Fruit fly (Drosophila melanogaster) whole organism, embryonic: ENCODE measurements around the gene CG15473.

Source experiments
- CG11456 ChIP-seq: fragments of 200-800 bp; sonication (Bioruptor generic); IDR thresholded peaks from 3 replicates; pipeline ENCODE4 v1.3.6; 2022; ENCODE audit warnings: missing biosample characterization, missing genetic modification characterization
- CG11560 ChIP-seq: fragments of 200-800 bp; sonication (Bioruptor generic); IDR thresholded peaks from 3 replicates; pipeline ENCODE4 v1.3.6; 2022; ENCODE audit warnings: missing biosample characterization, missing genetic modification characterization
- CG11695 ChIP-seq: fragments of 200-800 bp; sonication (Bioruptor generic); IDR thresholded peaks from 3 replicates; pipeline ENCODE4 v1.3.6; 2022; ENCODE audit warnings: missing biosample characterization, missing genetic modification characterization
- CG12659 ChIP-seq: fragments of 200-800 bp; sonication (Bioruptor generic); optimal IDR thresholded peaks from 3 replicates; lab custom pipeline; 2017; ENCODE audit warnings: mild to moderate bottlenecking, missing biosample characterization, missing genetic modification reagents, missing genetic modification characterization
- CG12769 ChIP-seq: fragments of 200-800 bp; sonication (Bioruptor generic); optimal IDR thresholded peaks from 2 replicates; lab custom pipeline; 2019; ENCODE audit warnings: missing biosample characterization, mild to moderate bottlenecking, missing genetic modification characterization, moderate library complexity
- CG13424 ChIP-seq: fragments of 200-800 bp; sonication (Bioruptor generic); optimal IDR thresholded peaks from 2 replicates; lab custom pipeline; 2019; ENCODE audit warnings: missing biosample characterization, mild to moderate bottlenecking, missing genetic modification characterization, moderate library complexity
- CG13894 ChIP-seq: fragments of 200-800 bp; sonication (Bioruptor generic); optimal IDR thresholded peaks from 3 replicates; lab custom pipeline; 2018; ENCODE audit warnings: missing biosample characterization, mild to moderate bottlenecking, missing genetic modification characterization, moderate library complexity
- CG16863 ChIP-seq: fragments of 200-800 bp; sonication (Bioruptor generic); optimal IDR thresholded peaks from 3 replicates; lab custom pipeline; 2016; ENCODE audit warnings: missing biosample characterization, missing genetic modification characterization
- CG2120 ChIP-seq: fragments of 200-800 bp; sonication (Bioruptor generic); optimal IDR thresholded peaks from 3 replicates; lab custom pipeline; 2016; ENCODE audit warnings: missing biosample characterization, missing genetic modification characterization
- CG2202 ChIP-seq: fragments of 200-800 bp; sonication (Bioruptor generic); optimal IDR thresholded peaks from 2 replicates; lab custom pipeline; 2018; ENCODE audit warnings: missing biosample characterization, mild to moderate bottlenecking, missing genetic modification characterization
- CG2712 ChIP-seq: fragments of 200-800 bp; optimal IDR thresholded peaks from 3 replicates; lab custom pipeline; 2019; ENCODE audit warnings: missing biosample characterization, mild to moderate bottlenecking, missing genetic modification characterization, moderate library complexity
- CG30020 ChIP-seq: fragments of 200-800 bp; optimal IDR thresholded peaks from 2 replicates; lab custom pipeline; 2019; ENCODE audit warnings: missing biosample characterization, mild to moderate bottlenecking, missing genetic modification characterization, moderate library complexity
- CG32767 ChIP-seq: fragments of 200-800 bp; sonication (Bioruptor generic); IDR thresholded peaks from 2 replicates; pipeline ENCODE4 v1.3.6; 2022; ENCODE audit warnings: missing biosample characterization, missing genetic modification characterization
- CG32772 ChIP-seq: fragments of 200-800 bp; sonication (Bioruptor generic); IDR thresholded peaks from 2 replicates; pipeline ENCODE4 v1.3.6; 2022; ENCODE audit warnings: missing biosample characterization, missing genetic modification characterization
- CG3847 ChIP-seq: fragments of 200-800 bp; sonication (Bioruptor generic); IDR thresholded peaks from 2 replicates; pipeline ENCODE4 v1.3.6; 2022; ENCODE audit warnings: missing biosample characterization, missing genetic modification characterization
- CG6683 ChIP-seq: fragments of 200-800 bp; sonication (Bioruptor generic); optimal IDR thresholded peaks from 2 replicates; lab custom pipeline; 2017; ENCODE audit warnings: missing biosample characterization, mild to moderate bottlenecking, missing genetic modification characterization, missing genetic modification reagents
- CG7928 ChIP-seq: fragments of 200-800 bp; sonication (Bioruptor generic); optimal IDR thresholded peaks from 2 replicates; lab custom pipeline; 2017; ENCODE audit warnings: missing biosample characterization, mild to moderate bottlenecking, missing genetic modification characterization
- CG8281 ChIP-seq: fragments of 200-800 bp; sonication (Bioruptor generic); optimal IDR thresholded peaks from 2 replicates; lab custom pipeline; 2018; ENCODE audit warnings: missing biosample characterization, mild to moderate bottlenecking, missing genetic modification characterization, moderate library complexity
- CG8290 ChIP-seq, 3 experiments: fragments of 200-800 bp; sonication (Bioruptor generic); optimal IDR thresholded peaks; 2 replicates each; lab custom pipeline; 2016 to 2019; ENCODE audit warnings: missing biosample characterization in 3 of 3, missing genetic modification characterization in 3 of 3, mild to moderate bottlenecking in 2 of 3, moderate library complexity in 1 of 3
- CG8924 ChIP-seq: fragments of 200-800 bp; optimal IDR thresholded peaks from 3 replicates; lab custom pipeline; 2019; ENCODE audit warnings: missing biosample characterization, mild to moderate bottlenecking, missing genetic modification characterization, moderate library complexity
- Dll ChIP-seq: fragments of 200-800 bp; sonication (Bioruptor generic); IDR thresholded peaks from 4 replicates; pipeline ENCODE4 v1.3.6; 2022; ENCODE audit warnings: missing biosample characterization, missing genetic modification characterization; ENCODE audit not compliant: partially characterized antibody
- E2f2 ChIP-seq: fragments of 200-800 bp; sonication (Bioruptor generic); IDR thresholded peaks from 2 replicates; pipeline ENCODE4 v1.3.6; 2022; ENCODE audit warnings: missing biosample characterization, missing genetic modification characterization
- H15 ChIP-seq: fragments of 200-800 bp; sonication (Bioruptor generic); IDR thresholded peaks from 3 replicates; pipeline ENCODE4 v1.3.6; 2022; ENCODE audit warnings: missing biosample characterization, missing genetic modification characterization
- HLH4C ChIP-seq: fragments of 200-800 bp; sonication (Bioruptor generic); IDR thresholded peaks from 3 replicates; pipeline ENCODE4 v1.3.6; 2022; ENCODE audit warnings: missing biosample characterization, missing genetic modification characterization; ENCODE audit not compliant: partially characterized antibody
- Hr39 ChIP-seq: fragments of >200 bp; optimal IDR thresholded peaks from 2 replicates; lab custom pipeline; 2017
- Jarid2 ChIP-seq: fragments of 200-800 bp; sonication (Bioruptor generic); optimal IDR thresholded peaks from 3 replicates; lab custom pipeline; 2017; ENCODE audit warnings: mild to moderate bottlenecking, missing biosample characterization, missing genetic modification reagents, missing genetic modification characterization
- NK7.1 ChIP-seq: fragments of 200-800 bp; sonication (Bioruptor generic); optimal IDR thresholded peaks from 3 replicates; lab custom pipeline; 2016; ENCODE audit warnings: missing biosample characterization, missing genetic modification characterization
- NfI ChIP-seq: fragments of 200-800 bp; sonication (Bioruptor generic); optimal IDR thresholded peaks from 3 replicates; lab custom pipeline; 2018; ENCODE audit warnings: missing biosample characterization, mild to moderate bottlenecking, missing genetic modification characterization, moderate library complexity
- Rfx ChIP-seq: fragments of 200-800 bp; sonication (Bioruptor generic); IDR thresholded peaks from 2 replicates; pipeline ENCODE4 v1.3.6; 2022; ENCODE audit warnings: missing biosample characterization, missing genetic modification characterization
- Scr ChIP-seq: fragments of 200-800 bp; sonication (Bioruptor generic); IDR thresholded peaks from 2 replicates; pipeline ENCODE4 v1.3.6; 2022; ENCODE audit warnings: missing biosample characterization, missing genetic modification characterization; ENCODE audit not compliant: partially characterized antibody
- Spps ChIP-seq: fragments of 200-800 bp; sonication (Bioruptor generic); optimal IDR thresholded peaks from 2 replicates; lab custom pipeline; 2018; ENCODE audit warnings: missing biosample characterization, mild to moderate bottlenecking, missing genetic modification characterization
- abd-A ChIP-seq: fragments of 200-800 bp; sonication (Bioruptor generic); optimal IDR thresholded peaks from 3 replicates; lab custom pipeline; 2019; ENCODE audit warnings: missing biosample characterization, mild to moderate bottlenecking, missing genetic modification characterization, moderate library complexity
- ac ChIP-seq: fragments of 200-800 bp; sonication (Bioruptor generic); optimal IDR thresholded peaks from 3 replicates; lab custom pipeline; 2017; ENCODE audit warnings: missing biosample characterization, mild to moderate bottlenecking, missing genetic modification characterization
- bowl ChIP-seq: fragments of 200-800 bp; sonication (Bioruptor generic); IDR thresholded peaks from 2 replicates; pipeline ENCODE4 v1.3.6; 2022; ENCODE audit warnings: missing biosample characterization, missing genetic modification characterization
- cad ChIP-seq: fragments of >200 bp; optimal IDR thresholded peaks from 2 replicates; lab custom pipeline; 2017; ENCODE audit warnings: missing biosample characterization, missing genetic modification characterization
- cato ChIP-seq: fragments of 200-800 bp; sonication (Bioruptor generic); optimal IDR thresholded peaks from 2 replicates; lab custom pipeline; 2016; ENCODE audit warnings: missing biosample characterization, missing genetic modification characterization, borderline replicate concordance
- crol ChIP-seq: fragments of 200-800 bp; sonication (Bioruptor generic); IDR thresholded peaks from 2 replicates; pipeline ENCODE4 v1.3.6; 2022; ENCODE audit warnings: missing biosample characterization, missing genetic modification characterization
- dmrt11E ChIP-seq: fragments of 200-800 bp; sonication (Bioruptor generic); optimal IDR thresholded peaks from 3 replicates; lab custom pipeline; 2018; ENCODE audit warnings: missing biosample characterization, mild to moderate bottlenecking, missing genetic modification characterization, moderate library complexity
- emc ChIP-seq: fragments of 200-800 bp; sonication (Bioruptor generic); optimal IDR thresholded peaks from 2 replicates; lab custom pipeline; 2016; ENCODE audit warnings: missing biosample characterization, missing genetic modification characterization
- fd96Cb ChIP-seq: fragments of 200-800 bp; sonication (Bioruptor generic); optimal IDR thresholded peaks from 2 replicates; lab custom pipeline; 2018; ENCODE audit warnings: missing biosample characterization, mild to moderate bottlenecking, missing genetic modification characterization, moderate library complexity
- hth ChIP-seq: fragments of >200 bp; optimal IDR thresholded peaks from 2 replicates; lab custom pipeline; 2017; ENCODE audit warnings: inconsistent platforms
- ind ChIP-seq: fragments of 200-800 bp; sonication (Bioruptor generic); optimal IDR thresholded peaks from 3 replicates; lab custom pipeline; 2016; ENCODE audit warnings: missing biosample characterization, missing genetic modification characterization
- ken ChIP-seq: fragments of 200-800 bp; sonication (Bioruptor generic); IDR thresholded peaks from 3 replicates; pipeline ENCODE4 v1.3.6; 2022; ENCODE audit warnings: missing biosample characterization, missing genetic modification characterization
- lab ChIP-seq: fragments of 200-800 bp; sonication (Bioruptor generic); optimal IDR thresholded peaks from 3 replicates; lab custom pipeline; 2017; ENCODE audit warnings: missing biosample characterization, missing genetic modification characterization, mild to moderate bottlenecking, moderate library complexity, missing genetic modification reagents
- nom ChIP-seq: fragments of 200-800 bp; sonication (Bioruptor generic); optimal IDR thresholded peaks from 2 replicates; lab custom pipeline; 2017; ENCODE audit warnings: missing biosample characterization, missing genetic modification characterization, mild to moderate bottlenecking, moderate library complexity, missing genetic modification reagents
- otp ChIP-seq: fragments of 200-800 bp; sonication (Bioruptor generic); IDR thresholded peaks from 3 replicates; pipeline ENCODE4, ENCODE4 v1.3.6; 2022; ENCODE audit warnings: missing biosample characterization, missing genetic modification characterization
- p53 ChIP-seq: fragments of 200-800 bp; sonication (Bioruptor generic); optimal IDR thresholded peaks from 2 replicates; lab custom pipeline; 2016; ENCODE audit warnings: missing biosample characterization, missing genetic modification characterization
- phol ChIP-seq: fragments of 200-800 bp; sonication (Bioruptor generic); optimal IDR thresholded peaks from 3 replicates; lab custom pipeline; 2018; ENCODE audit warnings: missing biosample characterization, mild to moderate bottlenecking, missing genetic modification characterization, moderate library complexity
- sob ChIP-seq: fragments of 200-800 bp; sonication (Bioruptor generic); IDR thresholded peaks from 2 replicates; pipeline ENCODE4 v1.3.6; 2022; ENCODE audit warnings: missing biosample characterization, missing genetic modification characterization
- ttk ChIP-seq: fragments of 200-800 bp; sonication (Bioruptor generic); IDR thresholded peaks from 2 replicates; pipeline ENCODE4 v2.1.2; 2022; ENCODE audit warnings: missing biosample characterization, missing genetic modification characterization
- unpg ChIP-seq: fragments of 200-800 bp; sonication (Bioruptor generic); optimal IDR thresholded peaks from 3 replicates; lab custom pipeline; 2018; ENCODE audit warnings: missing biosample characterization, mild to moderate bottlenecking, missing genetic modification characterization, moderate library complexity
- wor ChIP-seq: fragments of 200-800 bp; sonication (Bioruptor generic); IDR thresholded peaks from 2 replicates; pipeline ENCODE4 v1.3.6; 2022; ENCODE audit warnings: missing biosample characterization, missing genetic modification characterization

Gene CG15473

DNA sequence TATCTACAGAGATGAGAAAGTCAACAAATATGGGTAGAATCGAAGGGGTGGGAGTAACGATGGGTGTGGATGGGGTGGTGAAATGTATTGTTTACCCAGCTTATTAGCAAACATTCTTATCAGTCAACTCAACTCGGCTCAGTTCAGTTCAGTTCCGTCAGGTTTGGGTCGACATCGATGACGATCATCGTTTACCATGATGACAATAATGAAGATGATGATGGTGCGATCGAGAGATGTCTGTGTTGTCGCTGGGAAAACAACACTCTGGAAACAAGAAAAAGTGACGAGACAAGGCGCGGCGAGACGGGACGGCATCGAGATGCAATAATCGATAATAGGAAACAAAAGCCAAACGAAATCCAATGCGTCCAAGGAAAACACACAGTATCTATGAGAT, 44.6 kb downstream of the CG15473 start (continued):
- TF ChIP-seq CG6683, result no peak
- TF ChIP-seq otp (GFP tag; lab: Robert Waterston, UW), result no peak
- no peak for TF ChIP-seq HLH4C (GFP tag; lab: Robert Waterston, UW)
- no peak for TF ChIP-seq nom (GFP tag; lab: Kevin White, UChicago)
- TF ChIP-seq unpg (GFP tag; lab: Kevin White, UChicago), result peak; percentile 30
- TF ChIP-seq Hr39 (lab: Kevin White, UChicago), result no peak
- TF ChIP-seq CG32767 (GFP tag; lab: Robert Waterston, UW), result no peak
- no peak for TF ChIP-seq hth (lab: Kevin White, UChicago)
- no peak for TF ChIP-seq CG32772
- no peak for TF ChIP-seq fd96Cb
- no peak for TF ChIP-seq ind (GFP tag; lab: Kevin White, UChicago)
- no peak for TF ChIP-seq E2f2 (GFP tag; lab: Robert Waterston, UW)
- TF ChIP-seq ttk (GFP tag; lab: Robert Waterston, UW), result no peak
- peak; percentile 34 for TF ChIP-seq CG13424 (tag; lab: Kevin White, UChicago)
- no peak for TF ChIP-seq CG12659 (GFP tag; lab: Kevin White, UChicago)
- TF ChIP-seq CG7928 (GFP tag; lab: Kevin White, UChicago), result no peak
- TF ChIP-seq NK7.1 (GFP tag; lab: Kevin White, UChicago), result no peak
- TF ChIP-seq p53, result no peak
- no peak for TF ChIP-seq CG13894 (tag; lab: Kevin White, UChicago)
- no peak for TF ChIP-seq phol (tag; lab: Kevin White, UChicago)
- TF ChIP-seq Rfx, result no peak
- TF ChIP-seq wor (GFP tag; lab: Robert Waterston, UW), result no peak
- TF ChIP-seq H15 (GFP tag; lab: Robert Waterston, UW), result no peak
- peak; percentile 46 for TF ChIP-seq ac
- TF ChIP-seq abd-A (tag; lab: Kevin White, UChicago), result no peak
- no peak for TF ChIP-seq CG12769 (tag; lab: Kevin White, UChicago)
- no peak for TF ChIP-seq bowl
- no peak for TF ChIP-seq crol (GFP tag; lab: Robert Waterston, UW)
- no peak for TF ChIP-seq cato
- no peak for TF ChIP-seq CG11560 (tag; lab: Robert Waterston, UW)
- no peak for TF ChIP-seq CG2120 (GFP tag; lab: Kevin White, UChicago)
- no peak for TF ChIP-seq Jarid2
- peak; percentile 32 for TF ChIP-seq CG8924 (tag; lab: Kevin White, UChicago)
- no peak for TF ChIP-seq Scr (GFP tag; lab: Robert Waterston, UW)
- no peak for TF ChIP-seq CG11695 (GFP tag; lab: Robert Waterston, UW)
- TF ChIP-seq CG2712, result peak; percentile 27
- no peak for TF ChIP-seq CG8281
- no peak for TF ChIP-seq ken
- no peak for TF ChIP-seq CG3847 (GFP tag; lab: Robert Waterston, UW)
- TF ChIP-seq cad (GFP tag; lab: Kevin White, UChicago), result no peak
- TF ChIP-seq CG2202, result peak; percentile 56
- no peak for TF ChIP-seq CG30020
- TF ChIP-seq Dll (GFP tag; lab: Robert Waterston, UW), result no peak
- no peak for TF ChIP-seq NfI (GFP tag; lab: Kevin White, UChicago)
- TF ChIP-seq Spps (tag; lab: Kevin White, UChicago), result no peak
- no peak for TF ChIP-seq CG16863 (GFP tag; lab: Kevin White, UChicago)
- TF ChIP-seq sob (GFP tag; lab: Robert Waterston, UW), result no peak
- TF ChIP-seq CG8290 (GFP tag; optimal IDR thresholded peaks at IDR 0.05; lab: Kevin White, UChicago), result no peak
- TF ChIP-seq CG8290 (tag; optimal IDR thresholded peaks at IDR 0.05; lab: Kevin White, UChicago), result no peak
- TF ChIP-seq CG11456, result no peak
- TF ChIP-seq emc (GFP tag; lab: Kevin White, UChicago), result no peak
- peak; percentile 35 for TF ChIP-seq lab (GFP tag; lab: Kevin White, UChicago)
- peak; percentile 52 for TF ChIP-seq dmrt11E (tag; lab: Kevin White, UChicago)
